Worm (Caenorhabditis elegans): ENCODE data around the gene clec-125.

DNA sequence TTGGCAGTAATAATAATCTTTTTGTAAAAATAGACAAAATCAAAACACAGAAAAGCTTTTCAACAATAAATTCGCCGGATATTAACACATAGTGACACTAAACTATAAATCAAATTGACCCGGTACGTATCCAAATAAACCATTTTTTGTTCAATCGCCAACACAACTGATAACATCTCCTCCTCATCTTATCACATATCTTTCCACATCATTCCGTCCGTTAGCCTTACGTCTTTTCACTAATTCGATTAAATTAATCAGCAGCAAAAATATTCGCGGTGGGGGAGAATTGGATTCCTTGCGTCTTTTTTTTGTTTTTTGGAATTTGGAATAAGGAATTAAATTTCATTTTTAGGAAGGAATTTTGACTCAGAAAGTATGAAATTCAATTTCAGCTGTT lies 40.8 kb downstream of the clec-125 start:
- no peak for TF ChIP-seq snpc-4 (GFP tag; optimal IDR thresholded peaks at IDR 0.05)
- no peak for TF ChIP-seq snpc-4 (tag; optimal IDR thresholded peaks at IDR 0.05)
- TF ChIP-seq ceh-91 (GFP tag; IDR thresholded peaks at IDR 0.05) = no peak
- no peak for TF ChIP-seq T26A5.8 (tag; optimal IDR thresholded peaks at IDR 0.05)
- no peak for TF ChIP-seq madf-6 (GFP tag; IDR thresholded peaks at IDR 0.05)
- TF ChIP-seq F57C9.4 (tag; optimal IDR thresholded peaks at IDR 0.05) = no peak
- no peak for TF ChIP-seq pha-4 (tag; optimal IDR thresholded peaks at IDR 0.05)
- TF ChIP-seq F52B5.7 (tag; optimal IDR thresholded peaks at IDR 0.05) = no peak
- no peak for TF ChIP-seq ceh-100 (GFP tag; IDR thresholded peaks at IDR 0.05)
- no peak for TF ChIP-seq Y79H2A.3 (GFP tag; conservative IDR thresholded peaks at IDR 0.05)
- TF ChIP-seq ama-1 (optimal IDR thresholded peaks at IDR 0.05) = no peak
- TF ChIP-seq ama-1 (GFP tag; optimal IDR thresholded peaks at IDR 0.05) = no peak
- no peak for TF ChIP-seq let-526 (GFP tag; IDR thresholded peaks at IDR 0.05)
- no peak for TF ChIP-seq attf-5 (GFP tag; optimal IDR thresholded peaks at IDR 0.05)
- no peak for TF ChIP-seq bed-1 (GFP tag; IDR thresholded peaks at IDR 0.05)
